Fruit fly (Drosophila melanogaster) whole organism, embryonic: ENCODE data around the gene BCL7-like.

ENCODE experiments used
- Aef1 ChIP-seq: fragments of 200-800 bp; sonication (Bioruptor generic); IDR thresholded peaks from 3 replicates; pipeline ENCODE4 v1.3.6; 2022; ENCODE audit warnings: missing biosample characterization, missing genetic modification characterization
- Antp ChIP-seq: fragments of 200-800 bp; sonication (Bioruptor generic); optimal IDR thresholded peaks from 3 replicates; lab custom pipeline; 2016; ENCODE audit warnings: missing biosample characterization, missing genetic modification characterization
- B-H1 ChIP-seq: fragments of 200-800 bp; sonication (Bioruptor generic); IDR thresholded peaks from 3 replicates; pipeline ENCODE4 v1.3.6; 2022; ENCODE audit warnings: missing biosample characterization, missing genetic modification characterization
- Blimp-1 ChIP-seq: fragments of 200-800 bp; sonication (Bioruptor generic); optimal IDR thresholded peaks from 3 replicates; lab custom pipeline; 2018; ENCODE audit warnings: missing biosample characterization, missing genetic modification characterization, mild to moderate bottlenecking, moderate library complexity, missing genetic modification reagents
- CG10147 ChIP-seq: fragments of 200-800 bp; sonication (Bioruptor generic); optimal IDR thresholded peaks from 2 replicates; lab custom pipeline; 2019; ENCODE audit warnings: missing biosample characterization, mild to moderate bottlenecking, missing genetic modification characterization, moderate library complexity
- CG10366 ChIP-seq: fragments of 200-800 bp; sonication (Bioruptor generic); IDR thresholded peaks from 2 replicates; pipeline ENCODE4 v1.3.6; 2022; ENCODE audit warnings: missing biosample characterization, missing genetic modification characterization
- CG11560 ChIP-seq: fragments of 200-800 bp; sonication (Bioruptor generic); IDR thresholded peaks from 3 replicates; pipeline ENCODE4 v1.3.6; 2022; ENCODE audit warnings: missing biosample characterization, missing genetic modification characterization
- CG11695 ChIP-seq: fragments of 200-800 bp; sonication (Bioruptor generic); IDR thresholded peaks from 3 replicates; pipeline ENCODE4 v1.3.6; 2022; ENCODE audit warnings: missing biosample characterization, missing genetic modification characterization
- CG12391 ChIP-seq: fragments of 200-800 bp; sonication (Bioruptor generic); optimal IDR thresholded peaks from 3 replicates; lab custom pipeline; 2018; ENCODE audit warnings: missing biosample characterization, mild to moderate bottlenecking, missing genetic modification characterization, moderate library complexity
- CG13296 ChIP-seq: fragments of 200-800 bp; sonication (Bioruptor generic); optimal IDR thresholded peaks from 3 replicates; lab custom pipeline; 2018; ENCODE audit warnings: missing biosample characterization, mild to moderate bottlenecking, missing genetic modification characterization
- CG13775 ChIP-seq: fragments of 200-800 bp; sonication (Bioruptor generic); optimal IDR thresholded peaks from 3 replicates; lab custom pipeline; 2017; ENCODE audit warnings: missing biosample characterization, mild to moderate bottlenecking, missing genetic modification characterization
- CG14710 ChIP-seq: fragments of 200-800 bp; sonication (Bioruptor generic); optimal IDR thresholded peaks from 3 replicates; lab custom pipeline; 2019; ENCODE audit warnings: missing biosample characterization, mild to moderate bottlenecking, missing genetic modification characterization, moderate library complexity
- CG17829 ChIP-seq: fragments of 200-800 bp; optimal IDR thresholded peaks from 2 replicates; lab custom pipeline; 2019; ENCODE audit warnings: missing biosample characterization, mild to moderate bottlenecking, missing genetic modification characterization, moderate library complexity
- CG17912 ChIP-seq: fragments of 200-800 bp; sonication (Bioruptor generic); optimal IDR thresholded peaks from 2 replicates; lab custom pipeline; 2018; ENCODE audit warnings: missing biosample characterization, mild to moderate bottlenecking, missing genetic modification characterization
- CG2120 ChIP-seq: fragments of 200-800 bp; sonication (Bioruptor generic); optimal IDR thresholded peaks from 3 replicates; lab custom pipeline; 2016; ENCODE audit warnings: missing biosample characterization, missing genetic modification characterization
- CG2678 ChIP-seq: fragments of 200-800 bp; sonication (Bioruptor generic); optimal IDR thresholded peaks from 3 replicates; lab custom pipeline; 2019; ENCODE audit warnings: missing biosample characterization, mild to moderate bottlenecking, missing genetic modification characterization, moderate library complexity
- CG2889 ChIP-seq: fragments of 200-800 bp; sonication (Bioruptor generic); IDR thresholded peaks from 3 replicates; pipeline ENCODE4 v1.3.6; 2022; ENCODE audit warnings: missing biosample characterization, missing genetic modification characterization
- CG3065 ChIP-seq: fragments of 200-800 bp; sonication (Bioruptor generic); optimal IDR thresholded peaks from 2 replicates; lab custom pipeline; 2016; ENCODE audit warnings: missing biosample characterization, missing genetic modification characterization
- CG32772 ChIP-seq: fragments of 200-800 bp; sonication (Bioruptor generic); IDR thresholded peaks from 2 replicates; pipeline ENCODE4 v1.3.6; 2022; ENCODE audit warnings: missing biosample characterization, missing genetic modification characterization
- CG6683 ChIP-seq: fragments of 200-800 bp; sonication (Bioruptor generic); optimal IDR thresholded peaks from 2 replicates; lab custom pipeline; 2017; ENCODE audit warnings: missing biosample characterization, mild to moderate bottlenecking, missing genetic modification characterization, missing genetic modification reagents
- CG6813 ChIP-seq: fragments of 200-800 bp; sonication (Bioruptor generic); optimal IDR thresholded peaks from 2 replicates; lab custom pipeline; 2017; ENCODE audit warnings: missing biosample characterization, missing genetic modification characterization, mild to moderate bottlenecking, moderate library complexity, missing genetic modification reagents
- CG7928 ChIP-seq: fragments of 200-800 bp; sonication (Bioruptor generic); optimal IDR thresholded peaks from 2 replicates; lab custom pipeline; 2017; ENCODE audit warnings: missing biosample characterization, mild to moderate bottlenecking, missing genetic modification characterization
- CG7987 ChIP-seq: fragments of 200-800 bp; sonication (Bioruptor generic); optimal IDR thresholded peaks from 2 replicates; lab custom pipeline; 2018; ENCODE audit warnings: missing biosample characterization, mild to moderate bottlenecking, missing genetic modification characterization, moderate library complexity
- CG8765 ChIP-seq: fragments of 200-800 bp; sonication (Bioruptor generic); IDR thresholded peaks from 2 replicates; pipeline ENCODE4 v1.3.6; 2022; ENCODE audit warnings: missing biosample characterization, missing genetic modification characterization
- D19A ChIP-seq: fragments of 200-800 bp; optimal IDR thresholded peaks from 3 replicates; lab custom pipeline; 2019; ENCODE audit warnings: missing biosample characterization, mild to moderate bottlenecking, missing genetic modification characterization, moderate library complexity
- Ets65A ChIP-seq: fragments of 200-800 bp; sonication (Bioruptor generic); peaks from one replicate; lab custom pipeline; 2016; ENCODE audit warnings: missing biosample characterization, missing genetic modification characterization
- Fer1 ChIP-seq: fragments of 200-800 bp; sonication (Bioruptor generic); optimal IDR thresholded peaks from 2 replicates; lab custom pipeline; 2017; ENCODE audit warnings: missing biosample characterization, mild to moderate bottlenecking, missing genetic modification characterization
- HLHmδ ChIP-seq: fragments of 200-800 bp; sonication (Bioruptor generic); optimal IDR thresholded peaks from 2 replicates; lab custom pipeline; 2018; ENCODE audit warnings: missing biosample characterization, mild to moderate bottlenecking, missing genetic modification characterization, moderate library complexity
- HmgD ChIP-seq: fragments of 200-800 bp; sonication (Bioruptor generic); optimal IDR thresholded peaks from 3 replicates; lab custom pipeline; 2016; ENCODE audit warnings: missing biosample characterization, missing genetic modification characterization
- Hmr ChIP-seq: fragments of 200-800 bp; sonication (Bioruptor generic); optimal IDR thresholded peaks from 3 replicates; lab custom pipeline; 2017; ENCODE audit warnings: mild to moderate bottlenecking, missing biosample characterization, missing genetic modification reagents, missing genetic modification characterization
- Rfx ChIP-seq: fragments of 200-800 bp; sonication (Bioruptor generic); IDR thresholded peaks from 2 replicates; pipeline ENCODE4 v1.3.6; 2022; ENCODE audit warnings: missing biosample characterization, missing genetic modification characterization
- ac ChIP-seq: fragments of 200-800 bp; sonication (Bioruptor generic); optimal IDR thresholded peaks from 3 replicates; lab custom pipeline; 2017; ENCODE audit warnings: missing biosample characterization, mild to moderate bottlenecking, missing genetic modification characterization
- az2 ChIP-seq: fragments of 200-800 bp; sonication (Bioruptor generic); optimal IDR thresholded peaks from 3 replicates; lab custom pipeline; 2016; ENCODE audit warnings: missing biosample characterization, missing genetic modification characterization
- br ChIP-seq: fragments of >200 bp; optimal IDR thresholded peaks from 2 replicates; lab custom pipeline; 2017
- cwo ChIP-seq: fragments of 200-800 bp; sonication (Bioruptor generic); optimal IDR thresholded peaks from 3 replicates; lab custom pipeline; 2017; ENCODE audit warnings: missing biosample characterization, missing genetic modification characterization, mild to moderate bottlenecking, moderate library complexity, missing genetic modification reagents
- dati ChIP-seq: fragments of 200-800 bp; sonication (Bioruptor generic); IDR thresholded peaks from 2 replicates; pipeline ENCODE4 v1.3.6; 2022; ENCODE audit warnings: missing biosample characterization, missing genetic modification characterization
- dmrt11E ChIP-seq: fragments of 200-800 bp; sonication (Bioruptor generic); optimal IDR thresholded peaks from 3 replicates; lab custom pipeline; 2018; ENCODE audit warnings: missing biosample characterization, mild to moderate bottlenecking, missing genetic modification characterization, moderate library complexity
- dmrt99B ChIP-seq: fragments of 200-800 bp; sonication (Bioruptor generic); optimal IDR thresholded peaks from 2 replicates; lab custom pipeline; 2018; ENCODE audit warnings: missing biosample characterization, mild to moderate bottlenecking, missing genetic modification characterization, moderate library complexity
- emc ChIP-seq: fragments of 200-800 bp; sonication (Bioruptor generic); optimal IDR thresholded peaks from 2 replicates; lab custom pipeline; 2016; ENCODE audit warnings: missing biosample characterization, missing genetic modification characterization
- fd3F ChIP-seq: fragments of 200-800 bp; sonication (Bioruptor generic); optimal IDR thresholded peaks from 2 replicates; lab custom pipeline; 2018; ENCODE audit warnings: missing biosample characterization, mild to moderate bottlenecking, missing genetic modification characterization, moderate library complexity
- gem ChIP-seq: fragments of 200-800 bp; sonication (Bioruptor generic); optimal IDR thresholded peaks from 2 replicates; lab custom pipeline; 2019; ENCODE audit warnings: missing biosample characterization, mild to moderate bottlenecking, missing genetic modification characterization, moderate library complexity
- insv ChIP-seq, 2 experiments: fragments of 200-800 bp; sonication (Bioruptor generic); optimal IDR thresholded peaks; 3 replicates each; lab custom pipeline; 2016 to 2018; ENCODE audit warnings: missing biosample characterization in 2 of 2, missing genetic modification characterization in 2 of 2
- knrl ChIP-seq: fragments of 200-800 bp; sonication (Bioruptor generic); IDR thresholded peaks from 3 replicates; pipeline ENCODE4 v1.3.6; 2022; ENCODE audit warnings: missing biosample characterization, missing genetic modification characterization; ENCODE audit not compliant: partially characterized antibody
- mam ChIP-seq: fragments of 200-800 bp; sonication (Bioruptor generic); optimal IDR thresholded peaks from 3 replicates; lab custom pipeline; 2016; ENCODE audit warnings: missing biosample characterization, missing genetic modification characterization
- nmo ChIP-seq: fragments of 200-800 bp; sonication (Bioruptor generic); optimal IDR thresholded peaks from 2 replicates; lab custom pipeline; 2018; ENCODE audit warnings: missing biosample characterization, mild to moderate bottlenecking, missing genetic modification characterization, moderate library complexity
- oc ChIP-seq: fragments of 200-800 bp; sonication (Bioruptor generic); optimal IDR thresholded peaks from 2 replicates; lab custom pipeline; 2018; ENCODE audit warnings: missing biosample characterization, mild to moderate bottlenecking, missing genetic modification characterization, moderate library complexity
- phol ChIP-seq: fragments of 200-800 bp; sonication (Bioruptor generic); optimal IDR thresholded peaks from 3 replicates; lab custom pipeline; 2018; ENCODE audit warnings: missing biosample characterization, mild to moderate bottlenecking, missing genetic modification characterization, moderate library complexity
- row ChIP-seq: fragments of 200-800 bp; sonication (Bioruptor generic); IDR thresholded peaks from 3 replicates; pipeline ENCODE4 v1.3.6; 2022; ENCODE audit warnings: missing biosample characterization, missing genetic modification characterization
- seq ChIP-seq: fragments of 200-800 bp; sonication (Bioruptor generic); IDR thresholded peaks from 2 replicates; pipeline ENCODE4 v1.3.6; 2022; ENCODE audit warnings: missing biosample characterization, missing genetic modification characterization
- ssp ChIP-seq: fragments of 200-800 bp; sonication (Bioruptor generic); IDR thresholded peaks from 2 replicates; pipeline ENCODE4 v1.3.6; 2022; ENCODE audit warnings: missing biosample characterization, missing genetic modification characterization
- trem ChIP-seq: fragments of 200-800 bp; optimal IDR thresholded peaks from 3 replicates; lab custom pipeline; 2019; ENCODE audit warnings: missing biosample characterization, mild to moderate bottlenecking, missing genetic modification characterization, moderate library complexity

BCL7-like gene

DNA sequence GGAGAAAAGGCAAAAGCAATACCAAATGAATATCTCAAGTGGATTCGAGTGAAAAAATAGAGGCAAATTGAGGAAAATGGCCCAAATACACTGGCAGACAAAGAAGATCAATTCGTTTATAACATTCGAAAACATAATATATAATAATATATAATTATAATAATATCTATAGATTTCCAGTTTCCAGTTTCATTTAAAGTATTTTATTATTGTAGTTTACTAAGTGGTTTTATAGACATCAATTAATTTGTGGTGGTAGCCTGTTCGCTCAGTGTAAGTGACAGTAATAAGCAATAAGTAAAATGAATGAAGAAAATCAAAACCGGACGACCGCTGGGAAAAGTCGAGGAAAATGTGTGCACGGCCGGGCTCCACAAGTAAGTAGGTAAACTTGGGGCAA, 6.1 kb upstream of the BCL7-like start (continued):
- TF ChIP-seq CG3065 (GFP tag; lab: Kevin White, UChicago) (no peak), Ets65A (GFP tag; lab: Kevin White, UChicago) (peak; percentile 35), CG7987 (GFP tag; lab: Kevin White, UChicago) (no peak), az2 (peak; percentile 4), phol (tag; lab: Kevin White, UChicago) (peak; percentile 44), cwo (GFP tag; lab: Kevin White, UChicago) (peak; percentile 39), CG17829 (tag; lab: Kevin White, UChicago) (peak; percentile 48), CG10147 (GFP tag; lab: Kevin White, UChicago) (no peak), trem (tag; lab: Kevin White, UChicago) (peak; percentile 17), insv (GFP tag; optimal IDR thresholded peaks at IDR 0.05; lab: Kevin White, UChicago) (no peak), CG8765 (no peak), dmrt99B (tag; lab: Kevin White, UChicago) (peak; percentile 68), CG17912 (GFP tag; lab: Kevin White, UChicago) (no peak), HLHmδ (GFP tag; lab: Kevin White, UChicago) (no peak), CG13775 (peak; percentile 19), gem (peak; percentile 79), ssp (GFP tag; lab: Robert Waterston, UW) (no peak), dati (no peak), emc (GFP tag; lab: Kevin White, UChicago) (no peak), Rfx (GFP tag; lab: Robert Waterston, UW) (peak; percentile 37), dmrt11E (peak; percentile 31), oc (tag; lab: Kevin White, UChicago) (peak; percentile 5), CG2120 (peak; percentile 8), CG2889 (GFP tag; lab: Robert Waterston, UW) (no peak), Antp (no peak), CG7928 (no peak), ac (GFP tag; lab: Kevin White, UChicago) (no peak), seq (GFP tag; lab: Robert Waterston, UW) (0 out of 2 replicates have a peak, but pooled peaks have one; percentile 41), Blimp-1 (peak; percentile 62), CG14710 (tag; lab: Kevin White, UChicago) (peak; percentile 33), CG6683 (no peak), B-H1 (GFP tag; lab: Robert Waterston, UW) (no peak), row (GFP tag; lab: Robert Waterston, UW) (peak; percentile 68), CG2678 (tag; lab: Kevin White, UChicago) (peak; percentile 69), Aef1 (GFP tag; lab: Robert Waterston, UW) (no peak), CG11695 (GFP tag; lab: Robert Waterston, UW) (peak; percentile 43; the same call in 1 of the 3 replicates), CG32772 (no peak), Fer1 (GFP tag; lab: Kevin White, UChicago) (peak; percentile 50), D19A (tag; lab: Kevin White, UChicago) (peak; percentile 40), knrl (GFP tag; lab: Robert Waterston, UW) (no peak), CG6813 (GFP tag; lab: Kevin White, UChicago) (peak; percentile 22), fd3F (GFP tag; lab: Kevin White, UChicago) (peak; percentile 22), br (no peak), CG11560 (tag; lab: Robert Waterston, UW) (no peak), nmo (GFP tag; lab: Kevin White, UChicago) (peak; percentile 46), CG13296 (peak; percentile 28), mam (GFP tag; lab: Kevin White, UChicago) (no peak), CG12391 (tag; lab: Kevin White, UChicago) (peak; percentile 58), Hmr (GFP tag; lab: Kevin White, UChicago) (peak; percentile 6), CG10366 (GFP tag; lab: Robert Waterston, UW) (peak; percentile 40; the same call in 1 of the 2 replicates), HmgD (GFP tag; lab: Kevin White, UChicago) (no peak)
